Fruit fly (Drosophila melanogaster) whole organism, adult: ENCODE results near the gene CG13609.

Source experiments
- CG11617 ChIP-seq: fragments of 200-800 bp; sonication (Bioruptor generic); optimal IDR thresholded peaks from 2 replicates; lab custom pipeline; 2017; ENCODE audit warnings: mild to moderate bottlenecking, missing biosample characterization, missing genetic modification reagents, missing genetic modification characterization
- CG12768 ChIP-seq: fragments of 200-800 bp; sonication (Bioruptor generic); optimal IDR thresholded peaks from 2 replicates; lab custom pipeline; 2017; ENCODE audit warnings: missing biosample characterization, missing genetic modification characterization, mild to moderate bottlenecking, moderate library complexity, missing genetic modification reagents
- CG14711 ChIP-seq: fragments of 200-800 bp; sonication (Bioruptor generic); optimal IDR thresholded peaks from 2 replicates; lab custom pipeline; 2018; ENCODE audit warnings: missing biosample characterization, mild to moderate bottlenecking, missing genetic modification characterization, moderate library complexity
- CG1620 ChIP-seq: fragments of 200-800 bp; sonication (Bioruptor generic); optimal IDR thresholded peaks from 2 replicates; lab custom pipeline; 2016; ENCODE audit warnings: missing biosample characterization, missing genetic modification characterization
- CG33017 ChIP-seq: fragments of 200-800 bp; sonication (Bioruptor generic); optimal IDR thresholded peaks from 2 replicates; lab custom pipeline; 2018; ENCODE audit warnings: missing biosample characterization, mild to moderate bottlenecking, missing genetic modification characterization, moderate library complexity
- CG5204 ChIP-seq: fragments of 200-800 bp; sonication (Bioruptor generic); optimal IDR thresholded peaks from 2 replicates; lab custom pipeline; 2016; ENCODE audit warnings: missing biosample characterization, missing genetic modification characterization
- CG7045 ChIP-seq: fragments of 200-800 bp; sonication (Bioruptor generic); optimal IDR thresholded peaks from 2 replicates; lab custom pipeline; 2017; ENCODE audit warnings: missing biosample characterization, mild to moderate bottlenecking, missing genetic modification characterization
- CG7101 ChIP-seq: fragments of 200-800 bp; sonication (Bioruptor generic); optimal IDR thresholded peaks from 2 replicates; lab custom pipeline; 2018; ENCODE audit warnings: missing biosample characterization, mild to moderate bottlenecking, missing genetic modification characterization, moderate library complexity
- Clk ChIP-seq: fragments of 200-800 bp; sonication (Bioruptor generic); optimal IDR thresholded peaks from 2 replicates; lab custom pipeline; 2017; ENCODE audit warnings: missing biosample characterization, missing genetic modification characterization
- Crg-1 ChIP-seq: fragments of 200-800 bp; sonication (Bioruptor generic); optimal IDR thresholded peaks from 2 replicates; lab custom pipeline; 2016; ENCODE audit warnings: missing biosample characterization, missing genetic modification characterization
- Hr96 ChIP-seq: fragments of 200-800 bp; sonication (Bioruptor generic); optimal IDR thresholded peaks from 2 replicates; lab custom pipeline; 2016; ENCODE audit warnings: missing biosample characterization, missing genetic modification characterization
- Mnt ChIP-seq: fragments of 200-800 bp; sonication (Bioruptor generic); optimal IDR thresholded peaks from 2 replicates; lab custom pipeline; 2016; ENCODE audit warnings: missing biosample characterization, mild to moderate bottlenecking, missing genetic modification characterization
- bab1 ChIP-seq: fragments of 200-800 bp; sonication (Bioruptor generic); optimal IDR thresholded peaks from 3 replicates; lab custom pipeline; 2019; ENCODE audit warnings: missing biosample characterization, mild to moderate bottlenecking, missing genetic modification characterization, moderate library complexity
- cic ChIP-seq: fragments of 200-800 bp; sonication (Bioruptor generic); optimal IDR thresholded peaks from 2 replicates; lab custom pipeline; 2017; ENCODE audit warnings: missing biosample characterization, mild to moderate bottlenecking, missing genetic modification characterization, moderate library complexity
- cnc ChIP-seq, 2 experiments: fragments of >200 bp; optimal IDR thresholded peaks; 2 replicates each; lab custom pipeline; 2017
- kay ChIP-seq: fragments of 200-800 bp; sonication (Bioruptor generic); peaks from one replicate; lab custom pipeline; 2016; ENCODE audit warnings: missing biosample characterization, missing genetic modification characterization, borderline replicate concordance
- ovo ChIP-seq: fragments of 200-800 bp; sonication (Bioruptor generic); optimal IDR thresholded peaks from 2 replicates; lab custom pipeline; 2016; ENCODE audit warnings: missing biosample characterization, missing genetic modification characterization
- pad ChIP-seq: fragments of 200-800 bp; sonication (Bioruptor generic); optimal IDR thresholded peaks from 3 replicates; lab custom pipeline; 2017; ENCODE audit warnings: missing biosample characterization, missing genetic modification characterization, mild to moderate bottlenecking, moderate library complexity, missing genetic modification reagents
- tj ChIP-seq: fragments of 200-800 bp; sonication (Bioruptor generic); optimal IDR thresholded peaks from 3 replicates; lab custom pipeline; 2017; ENCODE audit warnings: missing biosample characterization, mild to moderate bottlenecking, missing genetic modification characterization, moderate library complexity
- toe ChIP-seq: fragments of 200-800 bp; sonication (Bioruptor generic); optimal IDR thresholded peaks from 2 replicates; lab custom pipeline; 2016; ENCODE audit warnings: missing biosample characterization, missing genetic modification characterization

CG13609 gene

dm6 chr3R:24226744-24227143 lies at the start of gene CG13609, which contains the start of gene Spps:
Gene CG13609, plus strand, starts transcription at chr3R:24227023.
Gene Spps, minus strand, starts transcription at chr3R:24226934.
- TF ChIP-seq Hr96 (GFP tag; lab: Kevin White, UChicago) (no peak), Clk (GFP tag; lab: Kevin White, UChicago) (no peak), bab1 (GFP tag; lab: Kevin White, UChicago) (peak; percentile 57), Crg-1 (GFP tag; lab: Kevin White, UChicago) (no peak), CG11617 (GFP tag; lab: Kevin White, UChicago) (peak; percentile 15), toe (no peak), cic (peak; percentile 65), CG1620 (GFP tag; lab: Kevin White, UChicago) (no peak), pad (GFP tag; lab: Kevin White, UChicago) (no peak), CG12768 (GFP tag; lab: Kevin White, UChicago) (no peak), cnc (optimal IDR thresholded peaks at IDR 0.05; lab: Kevin White, UChicago) (no peak), Mnt (GFP tag; lab: Kevin White, UChicago) (no peak), CG5204 (GFP tag; lab: Kevin White, UChicago) (no peak), kay (no peak), CG33017 (tag; lab: Kevin White, UChicago) (no peak), tj (GFP tag; lab: Kevin White, UChicago) (peak; percentile 21)

- no peak for TF ChIP-seq Clk (GFP tag; lab: Kevin White, UChicago)
- TF ChIP-seq bab1 (GFP tag; lab: Kevin White, UChicago): no peak
- TF ChIP-seq CG5204 (GFP tag; lab: Kevin White, UChicago): no peak
- no peak for TF ChIP-seq CG7045 (GFP tag; lab: Kevin White, UChicago)
- no peak for TF ChIP-seq CG12768 (GFP tag; lab: Kevin White, UChicago)
- no peak for TF ChIP-seq ovo (GFP tag; lab: Kevin White, UChicago)
- TF ChIP-seq CG1620 (GFP tag; lab: Kevin White, UChicago): no peak
- TF ChIP-seq tj (GFP tag; lab: Kevin White, UChicago): no peak
These were observed 40.6 kb upstream of the CG13609 start, which contains the start of gene mora for dm6 chr3R:24186188-24186587. Gene mora, plus strand, starts transcription at chr3R:24186359.

dm6 chr3R:24188619-24189018 lies 38.2 kb upstream of the CG13609 start, which contains the start of gene CG5515:
Gene CG5515, minus strand, starts transcription at chr3R:24188896.
- TF ChIP-seq CG14711 (peak; percentile 65), cnc (optimal IDR thresholded peaks at IDR 0.05; lab: Kevin White, UChicago) (no peak), bab1 (GFP tag; lab: Kevin White, UChicago) (peak; percentile 96), CG5204 (GFP tag; lab: Kevin White, UChicago) (peak; percentile 87), CG12768 (GFP tag; lab: Kevin White, UChicago) (peak; percentile 23), Clk (GFP tag; lab: Kevin White, UChicago) (no peak), CG7101 (tag; lab: Kevin White, UChicago) (peak; percentile 65), Mnt (GFP tag; lab: Kevin White, UChicago) (peak; percentile 70), toe (peak; percentile 85), cic (peak; percentile 18), CG1620 (GFP tag; lab: Kevin White, UChicago) (peak; percentile 85), CG11617 (GFP tag; lab: Kevin White, UChicago) (peak; percentile 89), pad (GFP tag; lab: Kevin White, UChicago) (peak; percentile 41), Hr96 (GFP tag; lab: Kevin White, UChicago) (peak; percentile 70), kay (no peak), Crg-1 (GFP tag; lab: Kevin White, UChicago) (peak; percentile 68), tj (GFP tag; lab: Kevin White, UChicago) (peak; percentile 76), CG7045 (GFP tag; lab: Kevin White, UChicago) (peak; percentile 65), ovo (GFP tag; lab: Kevin White, UChicago) (peak; percentile 45), CG33017 (tag; lab: Kevin White, UChicago) (peak; percentile 57)

- TF ChIP-seq toe (peak; percentile 95), kay (no peak), cnc (optimal IDR thresholded peaks at IDR 0.05; lab: Kevin White, UChicago) (no peak), cic (peak; percentile 63), tj (GFP tag; lab: Kevin White, UChicago) (peak; percentile 81), Crg-1 (GFP tag; lab: Kevin White, UChicago) (peak; percentile 85), pad (GFP tag; lab: Kevin White, UChicago) (peak; percentile 76), CG5204 (GFP tag; lab: Kevin White, UChicago) (peak; percentile 92), ovo (GFP tag; lab: Kevin White, UChicago) (peak; percentile 86), CG11617 (GFP tag; lab: Kevin White, UChicago) (peak; percentile 92), CG7101 (tag; lab: Kevin White, UChicago) (peak; percentile 96), Hr96 (GFP tag; lab: Kevin White, UChicago) (peak; percentile 86), CG7045 (GFP tag; lab: Kevin White, UChicago) (peak; percentile 93), Clk (GFP tag; lab: Kevin White, UChicago) (peak; percentile 77), bab1 (GFP tag; lab: Kevin White, UChicago) (peak; percentile 96), CG12768 (GFP tag; lab: Kevin White, UChicago) (peak; percentile 90), CG14711 (peak; percentile 92), CG1620 (GFP tag; lab: Kevin White, UChicago) (peak; percentile 85), Mnt (GFP tag; lab: Kevin White, UChicago) (peak; percentile 65), CG33017 (tag; lab: Kevin White, UChicago) (peak; percentile 94)
These were observed 33.4 kb upstream of the CG13609 start, which contains the start of the genes SMC6 and CG6204 for dm6 chr3R:24193373-24193879. Gene SMC6, minus strand, starts transcription at chr3R:24193423. Gene CG6204, plus strand, starts transcription at chr3R:24193832.

dm6 chr3R:24202723-24203122 lies 24.1 kb upstream of the CG13609 start:
- TF ChIP-seq Clk (GFP tag; lab: Kevin White, UChicago) (no peak), bab1 (GFP tag; lab: Kevin White, UChicago) (no peak), cnc (optimal IDR thresholded peaks at IDR 0.05; lab: Kevin White, UChicago) (no peak), Crg-1 (GFP tag; lab: Kevin White, UChicago) (no peak), CG14711 (no peak), Hr96 (GFP tag; lab: Kevin White, UChicago) (no peak), toe (no peak), kay (no peak), CG5204 (GFP tag; lab: Kevin White, UChicago) (no peak)
